Fruit fly (Drosophila melanogaster) whole organism, embryonic: ENCODE data around the gene mRpS10.

Experiments
- Adf1 ChIP-seq: fragments of 200-800 bp; sonication (Bioruptor generic); IDR thresholded peaks from 2 replicates; pipeline ENCODE4 v1.3.6; 2022; ENCODE audit warnings: missing biosample characterization, missing genetic modification characterization
- Atf-2 ChIP-seq: fragments of 200-800 bp; sonication (Bioruptor generic); optimal IDR thresholded peaks from 2 replicates; lab custom pipeline; 2016; ENCODE audit warnings: missing biosample characterization, missing genetic modification characterization
- Atf3 ChIP-seq: fragments of 200-800 bp; sonication (Bioruptor generic); optimal IDR thresholded peaks from 3 replicates; lab custom pipeline; 2016; ENCODE audit warnings: missing biosample characterization, missing genetic modification characterization
- C15 ChIP-seq: fragments of 200-800 bp; sonication (Bioruptor generic); IDR thresholded peaks from 3 replicates; pipeline ENCODE4 v1.3.6; 2022; ENCODE audit warnings: missing biosample characterization, missing genetic modification characterization
- CG10267 ChIP-seq: fragments of 200-800 bp; sonication (Bioruptor generic); optimal IDR thresholded peaks from 2 replicates; lab custom pipeline; 2018; ENCODE audit warnings: missing biosample characterization, mild to moderate bottlenecking, missing genetic modification characterization, moderate library complexity
- CG11456 ChIP-seq: fragments of 200-800 bp; sonication (Bioruptor generic); IDR thresholded peaks from 3 replicates; pipeline ENCODE4 v1.3.6; 2022; ENCODE audit warnings: missing biosample characterization, missing genetic modification characterization
- CG13775 ChIP-seq: fragments of 200-800 bp; sonication (Bioruptor generic); optimal IDR thresholded peaks from 3 replicates; lab custom pipeline; 2017; ENCODE audit warnings: missing biosample characterization, mild to moderate bottlenecking, missing genetic modification characterization
- CG15269 ChIP-seq: fragments of 200-800 bp; sonication (Bioruptor generic); optimal IDR thresholded peaks from 2 replicates; lab custom pipeline; 2018; ENCODE audit warnings: missing biosample characterization, mild to moderate bottlenecking, missing genetic modification characterization, moderate library complexity
- CG15514 ChIP-seq: fragments of 200-800 bp; sonication (Bioruptor generic); optimal IDR thresholded peaks from 3 replicates; lab custom pipeline; 2017; ENCODE audit warnings: missing biosample characterization, missing genetic modification characterization, mild to moderate bottlenecking, moderate library complexity, missing genetic modification reagents
- CG1602 ChIP-seq: fragments of 200-800 bp; sonication (Bioruptor generic); optimal IDR thresholded peaks from 3 replicates; lab custom pipeline; 2016; ENCODE audit warnings: missing biosample characterization, missing genetic modification characterization
- CG16813 ChIP-seq: fragments of 200-800 bp; sonication (Bioruptor generic); IDR thresholded peaks from 3 replicates; pipeline ENCODE4 v1.3.6; 2022; ENCODE audit warnings: missing biosample characterization, missing genetic modification characterization; ENCODE audit not compliant: partially characterized antibody
- CG17361 ChIP-seq: fragments of 200-800 bp; sonication (Bioruptor generic); IDR thresholded peaks from 3 replicates; pipeline ENCODE4 v1.3.6; 2022; ENCODE audit warnings: missing biosample characterization, missing genetic modification characterization
- CG17829 ChIP-seq: fragments of 200-800 bp; optimal IDR thresholded peaks from 2 replicates; lab custom pipeline; 2019; ENCODE audit warnings: missing biosample characterization, mild to moderate bottlenecking, missing genetic modification characterization, moderate library complexity
- CG17912 ChIP-seq: fragments of 200-800 bp; sonication (Bioruptor generic); optimal IDR thresholded peaks from 2 replicates; lab custom pipeline; 2018; ENCODE audit warnings: missing biosample characterization, mild to moderate bottlenecking, missing genetic modification characterization
- CG2116 ChIP-seq: fragments of 200-800 bp; sonication (Bioruptor generic); optimal IDR thresholded peaks from 3 replicates; lab custom pipeline; 2018; ENCODE audit warnings: missing biosample characterization, mild to moderate bottlenecking, missing genetic modification characterization
- CG2120 ChIP-seq: fragments of 200-800 bp; sonication (Bioruptor generic); optimal IDR thresholded peaks from 3 replicates; lab custom pipeline; 2016; ENCODE audit warnings: missing biosample characterization, missing genetic modification characterization
- CG30431 ChIP-seq: fragments of 200-800 bp; sonication (Bioruptor generic); optimal IDR thresholded peaks from 2 replicates; lab custom pipeline; 2017; ENCODE audit warnings: missing biosample characterization, missing genetic modification characterization
- CG3163 ChIP-seq: fragments of 200-800 bp; sonication (Bioruptor generic); optimal IDR thresholded peaks from 3 replicates; lab custom pipeline; 2016; ENCODE audit warnings: missing biosample characterization, missing genetic modification characterization
- CG32767 ChIP-seq: fragments of 200-800 bp; sonication (Bioruptor generic); IDR thresholded peaks from 2 replicates; pipeline ENCODE4 v1.3.6; 2022; ENCODE audit warnings: missing biosample characterization, missing genetic modification characterization
- CG33213 ChIP-seq: fragments of 200-800 bp; sonication (Bioruptor generic); optimal IDR thresholded peaks from 3 replicates; lab custom pipeline; 2016; ENCODE audit warnings: missing biosample characterization, missing genetic modification characterization
- CG3847 ChIP-seq: fragments of 200-800 bp; sonication (Bioruptor generic); IDR thresholded peaks from 2 replicates; pipeline ENCODE4 v1.3.6; 2022; ENCODE audit warnings: missing biosample characterization, missing genetic modification characterization
- CG4424 ChIP-seq: fragments of 200-800 bp; sonication (Bioruptor generic); optimal IDR thresholded peaks from 3 replicates; lab custom pipeline; 2016; ENCODE audit warnings: missing biosample characterization, missing genetic modification characterization
- CG6854 ChIP-seq: fragments of 200-800 bp; sonication (Bioruptor generic); optimal IDR thresholded peaks from 3 replicates; lab custom pipeline; 2017; ENCODE audit warnings: missing biosample characterization, mild to moderate bottlenecking, missing genetic modification characterization
- CG9932 ChIP-seq: fragments of 200-800 bp; sonication (Bioruptor generic); IDR thresholded peaks from 2 replicates; pipeline ENCODE4 v1.3.6; 2022; ENCODE audit warnings: missing biosample characterization, missing genetic modification characterization
- CoRest ChIP-seq: fragments of 200-800 bp; sonication (Bioruptor generic); optimal IDR thresholded peaks from 3 replicates; lab custom pipeline; 2018; ENCODE audit warnings: missing biosample characterization, mild to moderate bottlenecking, missing genetic modification characterization, moderate library complexity
- Dbx ChIP-seq: fragments of 200-800 bp; sonication (Bioruptor generic); IDR thresholded peaks from 3 replicates; pipeline ENCODE4 v1.3.6; 2022; ENCODE audit warnings: missing biosample characterization, missing genetic modification characterization
- Drgx ChIP-seq: fragments of 200-800 bp; sonication (Bioruptor generic); IDR thresholded peaks from 2 replicates; pipeline ENCODE4 v1.3.6; 2022; ENCODE audit warnings: missing biosample characterization, missing genetic modification characterization
- H15 ChIP-seq: fragments of 200-800 bp; sonication (Bioruptor generic); IDR thresholded peaks from 3 replicates; pipeline ENCODE4 v1.3.6; 2022; ENCODE audit warnings: missing biosample characterization, missing genetic modification characterization
- HLH3B ChIP-seq: fragments of 200-800 bp; sonication (Bioruptor generic); IDR thresholded peaks from 2 replicates; pipeline ENCODE4 v1.3.6; 2022; ENCODE audit warnings: missing biosample characterization, missing genetic modification characterization
- Hr78 ChIP-seq, 2 experiments: fragments of 200-800 bp in 1 of 2; fragments of >200 bp in 1 of 2; sonication (Bioruptor generic) in 1 of 2; optimal IDR thresholded peaks; 2 replicates each; lab custom pipeline; 2017 to 2019; ENCODE audit warnings: missing biosample characterization in 2 of 2, missing genetic modification characterization in 2 of 2, mild to moderate bottlenecking in 1 of 2, moderate library complexity in 1 of 2
- NFAT ChIP-seq: fragments of 200-800 bp; sonication (Bioruptor generic); IDR thresholded peaks from 2 replicates; pipeline ENCODE4 v1.3.6; 2022; ENCODE audit warnings: missing biosample characterization, missing genetic modification characterization
- Sry-δ ChIP-seq: fragments of 200-800 bp; sonication (Bioruptor generic); optimal IDR thresholded peaks from 2 replicates; lab custom pipeline; 2016; ENCODE audit warnings: missing biosample characterization, missing genetic modification characterization
- Trl ChIP-seq, 3 experiments: fragments of >200 bp in 2 of 3; fragments of 200-800 bp in 1 of 3; sonication (Bioruptor generic) in 1 of 3; optimal IDR thresholded peaks; 2 replicates in 1 of 3; 3 replicates in 2 of 3; lab custom pipeline; 2016 to 2017; ENCODE audit warnings: missing biosample characterization in 1 of 3, missing genetic modification characterization in 1 of 3
- bbx ChIP-seq: fragments of 200-800 bp; sonication (Bioruptor generic); IDR thresholded peaks from 2 replicates; pipeline ENCODE4 v1.3.6; 2022; ENCODE audit warnings: missing biosample characterization, missing genetic modification characterization; ENCODE audit not compliant: partially characterized antibody
- chm ChIP-seq: fragments of 200-800 bp; sonication (Bioruptor generic); IDR thresholded peaks from 2 replicates; pipeline ENCODE4 v1.3.6; 2022; ENCODE audit warnings: missing biosample characterization, missing genetic modification characterization
- crp ChIP-seq, 2 experiments: fragments of 200-800 bp; sonication (Bioruptor generic); optimal IDR thresholded peaks; 2 replicates in 1 of 2; 3 replicates in 1 of 2; lab custom pipeline; 2017; ENCODE audit warnings: missing biosample characterization in 2 of 2, missing genetic modification characterization in 2 of 2, mild to moderate bottlenecking in 1 of 2, moderate library complexity in 1 of 2
- dm ChIP-seq: fragments of 200-800 bp; sonication (Bioruptor generic); optimal IDR thresholded peaks from 3 replicates; lab custom pipeline; 2016; ENCODE audit warnings: missing biosample characterization, missing genetic modification characterization
- gro ChIP-seq: fragments of 200-800 bp; sonication (Bioruptor generic); optimal IDR thresholded peaks from 2 replicates; lab custom pipeline; 2016; ENCODE audit warnings: missing biosample characterization, missing genetic modification characterization
- hbn ChIP-seq: fragments of 200-800 bp; sonication (Bioruptor generic); IDR thresholded peaks from 2 replicates; pipeline ENCODE4 v1.3.6; 2022; ENCODE audit warnings: missing biosample characterization, missing genetic modification characterization; ENCODE audit not compliant: partially characterized antibody
- inv ChIP-seq: fragments of 200-800 bp; sonication (Bioruptor generic); IDR thresholded peaks from 2 replicates; pipeline ENCODE4 v1.3.6; 2022; ENCODE audit warnings: missing biosample characterization, missing genetic modification characterization; ENCODE audit not compliant: partially characterized antibody
- mam ChIP-seq: fragments of 200-800 bp; sonication (Bioruptor generic); optimal IDR thresholded peaks from 3 replicates; lab custom pipeline; 2016; ENCODE audit warnings: missing biosample characterization, missing genetic modification characterization
- onecut ChIP-seq: fragments of 200-800 bp; sonication (Bioruptor generic); IDR thresholded peaks from 2 replicates; pipeline ENCODE4 v1.3.6; 2022; ENCODE audit warnings: missing biosample characterization, missing genetic modification characterization
- repo ChIP-seq: fragments of 200-800 bp; sonication (Bioruptor generic); optimal IDR thresholded peaks from 2 replicates; lab custom pipeline; 2016; ENCODE audit warnings: missing biosample characterization, missing genetic modification characterization
- sqz ChIP-seq: fragments of 200-800 bp; sonication (Bioruptor generic); optimal IDR thresholded peaks from 3 replicates; lab custom pipeline; 2018; ENCODE audit warnings: missing biosample characterization, mild to moderate bottlenecking, missing genetic modification characterization
- stwl ChIP-seq: fragments of 200-800 bp; sonication (Bioruptor generic); optimal IDR thresholded peaks from 3 replicates; lab custom pipeline; 2018; ENCODE audit warnings: missing biosample characterization, mild to moderate bottlenecking, missing genetic modification characterization, moderate library complexity
- tna ChIP-seq: fragments of 200-800 bp; sonication (Bioruptor generic); IDR thresholded peaks from 2 replicates; pipeline ENCODE4 v1.3.6; 2022; ENCODE audit warnings: missing biosample characterization, missing genetic modification characterization; ENCODE audit not compliant: partially characterized antibody
- vvl ChIP-seq: fragments of 200-800 bp; sonication (Bioruptor generic); IDR thresholded peaks from 2 replicates; pipeline ENCODE4 v1.3.6; 2022; ENCODE audit warnings: missing biosample characterization, missing genetic modification characterization
- zen ChIP-seq: fragments of 200-800 bp; sonication (Bioruptor generic); optimal IDR thresholded peaks from 3 replicates; lab custom pipeline; 2018; ENCODE audit warnings: missing biosample characterization, mild to moderate bottlenecking, missing genetic modification characterization, moderate library complexity

mRpS10 gene

DNA sequence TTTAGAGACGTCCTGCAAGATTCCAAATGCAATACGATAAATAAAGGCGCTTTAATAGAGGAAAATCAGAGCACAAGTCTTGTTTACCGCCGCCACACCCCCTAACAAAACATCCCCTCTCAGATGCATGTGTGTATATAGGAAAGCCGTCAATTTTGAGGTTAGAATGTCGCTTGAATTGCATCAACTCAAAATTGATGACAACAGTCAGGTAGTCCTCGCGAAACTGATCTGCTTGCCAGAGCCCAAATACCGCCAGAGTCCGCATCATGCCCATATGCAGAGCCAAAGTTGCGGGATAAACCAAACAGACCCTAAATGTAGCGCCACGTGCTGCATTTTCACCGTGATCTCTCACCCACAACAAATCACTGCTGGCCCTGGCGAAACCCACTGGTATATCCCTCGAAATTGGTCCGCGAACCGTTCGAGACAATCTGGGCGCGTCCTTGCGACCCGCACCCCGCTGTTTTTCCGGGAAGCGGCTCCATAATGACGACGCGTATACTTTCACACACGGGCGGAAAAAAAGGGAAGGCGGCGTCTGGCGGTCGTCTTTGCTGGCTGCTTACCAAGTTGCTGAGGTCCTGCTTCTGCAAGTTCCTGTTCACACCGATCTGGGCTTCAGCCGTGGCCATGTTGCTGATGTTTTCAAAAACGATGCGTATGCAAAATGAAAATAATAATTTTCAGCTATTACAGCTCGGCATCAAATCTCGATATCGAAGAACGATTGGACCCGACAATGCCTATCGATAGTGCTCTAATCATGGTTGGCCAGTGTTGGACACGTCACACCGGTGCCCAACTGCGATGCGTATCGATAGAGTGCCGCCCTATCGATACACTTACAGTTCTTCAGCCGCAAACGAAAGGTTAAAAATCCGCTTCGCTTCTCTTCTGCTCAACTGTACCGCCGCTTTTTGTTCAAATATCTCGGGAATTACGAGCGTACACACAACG is 33.5 kb downstream of the mRpS10 start, which contains the start of the genes eIF2gamma and Set (continued):
- TF ChIP-seq CG3163 (GFP tag; lab: Kevin White, UChicago) (peak; percentile 9), CG3847 (peak; percentile 72), CG15269 (tag; lab: Kevin White, UChicago) (no peak), CG6854 (GFP tag; lab: Kevin White, UChicago) (no peak), CG17912 (GFP tag; lab: Kevin White, UChicago) (peak; percentile 33), CG2116 (peak; percentile 96), CG13775 (GFP tag; lab: Kevin White, UChicago) (peak; percentile 11), Sry-δ (GFP tag; lab: Kevin White, UChicago) (peak; percentile 92), CG17361 (no peak), CG33213 (GFP tag; lab: Kevin White, UChicago) (peak; percentile 3), inv (GFP tag; lab: Robert Waterston, UW) (peak; percentile 96), crp (GFP tag; optimal IDR thresholded peaks at IDR 0.05; lab: Kevin White, UChicago) (peak in 1 of 2 experiments; percentile 35), Adf1 (GFP tag; lab: Robert Waterston, UW) (peak; percentile 37), bbx (GFP tag; lab: Robert Waterston, UW) (peak; percentile 99), CG1602 (GFP tag; lab: Kevin White, UChicago) (no peak), dm (GFP tag; lab: Kevin White, UChicago) (peak; percentile 86), Drgx (GFP tag; lab: Robert Waterston, UW) (no peak), CG32767 (GFP tag; lab: Robert Waterston, UW) (0 out of 2 replicates have a peak, but pooled peaks have one; percentile 44), CG30431 (GFP tag; lab: Kevin White, UChicago) (no peak), zen (peak; percentile 56), gro (GFP tag; lab: Kevin White, UChicago) (peak; percentile 60), stwl (tag; lab: Kevin White, UChicago) (peak; percentile 78), Hr78 (GFP tag; optimal IDR thresholded peaks at IDR 0.05; lab: Kevin White, UChicago) (no peak), CG16813 (GFP tag; lab: Robert Waterston, UW) (peak; percentile 98), tna (GFP tag; lab: Robert Waterston, UW) (peak; percentile 98), Atf3 (GFP tag; lab: Kevin White, UChicago) (peak; percentile 28), CG15514 (peak; percentile 80), HLH3B (no peak), chm (GFP tag; lab: Robert Waterston, UW) (peak; percentile 78), C15 (GFP tag; lab: Robert Waterston, UW) (no peak), H15 (GFP tag; lab: Robert Waterston, UW) (no peak; the same call in 2 of the 3 replicates), CG9932 (GFP tag; lab: Robert Waterston, UW) (peak; percentile 87), Atf-2 (peak; percentile 11), CG4424 (GFP tag; lab: Kevin White, UChicago) (no peak), Trl (optimal IDR thresholded peaks at IDR 0.05; lab: Kevin White, UChicago) (no peak), Trl (GFP tag; optimal IDR thresholded peaks at IDR 0.05; lab: Kevin White, UChicago) (peak; percentile 40), CG10267 (tag; lab: Kevin White, UChicago) (peak; percentile 96), NFAT (peak; percentile 66), onecut (GFP tag; lab: Robert Waterston, UW) (no peak), mam (GFP tag; lab: Kevin White, UChicago) (peak; percentile 58), CG17829 (tag; lab: Kevin White, UChicago) (peak; percentile 54), repo (GFP tag; lab: Kevin White, UChicago) (no peak), Dbx (GFP tag; lab: Robert Waterston, UW) (peak; percentile 64), CG11456 (peak; percentile 78; the same call in 2 of the 3 replicates), vvl (peak; percentile 52), CG2120 (GFP tag; lab: Kevin White, UChicago) (peak; percentile 61), CoRest (tag; lab: Kevin White, UChicago) (no peak), hbn (GFP tag; lab: Robert Waterston, UW) (peak; percentile 97), sqz (GFP tag; lab: Kevin White, UChicago) (no peak)
